Worm (Caenorhabditis elegans): ENCODE data around the gene tufm-1.

DNA sequence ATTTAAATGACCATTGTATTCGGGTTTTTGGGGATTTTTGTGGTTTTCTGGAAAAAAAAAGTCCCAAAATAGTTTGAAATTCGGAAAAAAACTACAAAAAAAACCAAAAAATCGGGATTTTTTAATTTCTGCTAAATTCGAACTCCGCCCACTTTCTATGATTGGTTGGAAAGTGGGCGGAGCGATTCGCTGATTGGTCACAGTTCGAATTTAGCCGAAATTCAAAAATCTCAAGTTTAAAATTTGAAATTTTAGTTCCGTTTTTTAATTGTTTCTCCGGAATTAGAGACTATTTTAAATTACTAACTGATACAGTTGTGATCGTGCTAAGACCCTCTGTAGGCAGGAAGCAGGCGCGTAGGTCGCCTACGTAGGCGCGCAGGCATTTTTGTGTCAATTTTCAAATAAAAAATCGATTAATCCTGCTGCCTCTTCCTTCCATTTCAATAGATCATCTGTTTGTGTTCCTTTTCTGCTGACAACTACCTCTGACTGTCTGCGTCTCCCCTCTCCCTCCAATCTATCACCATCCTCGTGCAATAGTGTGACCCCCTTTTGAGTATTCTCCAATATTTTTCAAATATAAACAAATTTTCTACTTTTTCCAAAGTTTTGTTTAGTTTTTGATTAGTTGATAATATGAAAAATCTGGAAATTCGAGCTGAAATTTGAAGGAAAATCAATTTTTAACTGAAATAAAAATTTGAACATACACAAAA lies 1.6 kb upstream of the tufm-1 start:
- no peak for TF ChIP-seq nhr-2 (tag; optimal IDR thresholded peaks at IDR 0.05)
- TF ChIP-seq nhr-12 (tag; optimal IDR thresholded peaks at IDR 0.05): no peak
- no peak for TF ChIP-seq blmp-1 (tag; optimal IDR thresholded peaks at IDR 0.05)
- no peak for TF ChIP-seq ztf-11 (tag; optimal IDR thresholded peaks at IDR 0.05)
- TF ChIP-seq unc-39 (tag; optimal IDR thresholded peaks at IDR 0.05): no peak
- no peak for TF ChIP-seq nhr-76 (tag; optimal IDR thresholded peaks at IDR 0.05)
- no peak for TF ChIP-seq nhr-28 (tag; optimal IDR thresholded peaks at IDR 0.05)
- no peak for TF ChIP-seq lin-13 (tag; optimal IDR thresholded peaks at IDR 0.05)
- no peak for TF ChIP-seq ceh-83 (GFP tag; optimal IDR thresholded peaks at IDR 0.05)
- no peak for TF ChIP-seq unc-62 (GFP tag; optimal IDR thresholded peaks at IDR 0.05)
